Worm (Caenorhabditis elegans): Measurements from ENCODE around the gene kup-1.

Gene kup-1

ce11 chrV:12070419-12070818 lies 29.7 kb upstream of the kup-1 start, which contains the start of gene kmo-1:
Gene kmo-1 (minus strand): TSS chrV:12070519.
- TF ChIP-seq nhr-41 (GFP tag; IDR thresholded peaks at IDR 0.05) (no peak), egl-43 (GFP tag; IDR thresholded peaks at IDR 0.05) (no peak), ceh-20 (GFP tag; IDR thresholded peaks at IDR 0.05) (no peak), nhr-11 (tag; optimal IDR thresholded peaks at IDR 0.05) (no peak), lin-29 (GFP tag; IDR thresholded peaks at IDR 0.05) (no peak), ceh-82 (tag; optimal IDR thresholded peaks at IDR 0.05) (no peak), ctbp-1 (GFP tag; IDR thresholded peaks at IDR 0.05) (no peak), R02D3.7 (tag; optimal IDR thresholded peaks at IDR 0.05) (no peak), ztf-7 (tag; optimal IDR thresholded peaks at IDR 0.05) (no peak), T20F7.1 (GFP tag; optimal IDR thresholded peaks at IDR 0.05) (no peak), tra-1 (GFP tag; IDR thresholded peaks at IDR 0.05) (no peak), daf-12 (tag; optimal IDR thresholded peaks at IDR 0.05) (no peak), cey-2 (tag; optimal IDR thresholded peaks at IDR 0.05; ENCODE audit: borderline replicate concordance, insufficient read depth) (no peak)

ce11 chrV:12068437-12068836 lies 27.8 kb upstream of the kup-1 start, which contains the start of gene kmo-2:
Gene kmo-2 (minus strand): TSS chrV:12068537.
- TF ChIP-seq spr-3 (GFP tag; optimal IDR thresholded peaks at IDR 0.05) (no peak), saeg-2 (GFP tag; IDR thresholded peaks at IDR 0.05) (no peak), unc-39 (tag; optimal IDR thresholded peaks at IDR 0.05) (no peak), dmd-9 (GFP tag; IDR thresholded peaks at IDR 0.05) (no peak), tra-1 (GFP tag; IDR thresholded peaks at IDR 0.05) (no peak), nhr-10 (tag; optimal IDR thresholded peaks at IDR 0.05) (no peak), daf-16 (GFP tag; optimal IDR thresholded peaks at IDR 0.05) (no peak), daf-16 (tag; optimal IDR thresholded peaks at IDR 0.05) (no peak)

DNA sequence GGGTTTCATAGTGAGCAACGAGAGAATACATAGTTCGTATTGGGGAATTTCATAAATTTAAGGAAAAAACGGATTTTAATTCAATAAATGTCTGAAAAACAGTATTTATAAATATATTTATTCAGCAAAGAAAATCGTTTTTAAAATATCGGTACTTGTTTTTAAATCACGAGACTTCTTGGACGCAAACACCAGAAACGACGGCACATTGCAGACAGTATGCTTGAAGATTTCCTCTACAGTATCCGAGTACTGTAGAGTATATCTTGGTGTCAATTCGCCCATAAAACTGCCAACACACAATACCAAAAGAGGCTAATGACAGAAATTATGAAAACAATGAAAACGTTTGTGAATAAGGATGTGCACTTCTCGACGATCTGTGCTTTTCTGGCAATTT lies 25.2 kb upstream of the kup-1 start:
- TF ChIP-seq lsy-2 (tag; optimal IDR thresholded peaks at IDR 0.05) (peak in 1 of 2 experiments; percentile 32), snpc-1.2 (GFP tag; IDR thresholded peaks at IDR 0.05) (no peak), hlh-30 (tag; optimal IDR thresholded peaks at IDR 0.05; ENCODE audit: insufficient read depth) (peak; percentile 85), mes-2 (tag; optimal IDR thresholded peaks at IDR 0.05; ENCODE audit: poor library complexity, severe bottlenecking) (no peak), daf-8 (GFP tag; IDR thresholded peaks at IDR 0.05) (no peak), hlh-11 (tag; optimal IDR thresholded peaks at IDR 0.05) (no peak), unc-39 (tag; optimal IDR thresholded peaks at IDR 0.05) (no peak), aha-1 (tag) (peak; percentile 58)

- no peak for TF ChIP-seq spr-3 (GFP tag; optimal IDR thresholded peaks at IDR 0.05)
- TF ChIP-seq hmg-1.1 (GFP tag; IDR thresholded peaks at IDR 0.05) = 0 out of 2 replicates have a peak, but pooled peaks have one; percentile 15
- TF ChIP-seq mxl-3 (GFP tag; optimal IDR thresholded peaks at IDR 0.05) = peak; percentile 26
- TF ChIP-seq aly-2 (tag; optimal IDR thresholded peaks at IDR 0.05) = no peak
- no peak for TF ChIP-seq ctbp-1 (GFP tag; IDR thresholded peaks at IDR 0.05)
- no peak for TF ChIP-seq pqm-1 (tag; optimal IDR thresholded peaks at IDR 0.05)
- no peak for TF ChIP-seq duxl-1 (tag; optimal IDR thresholded peaks at IDR 0.05; ENCODE audit: poor library complexity)
- no peak for TF ChIP-seq lin-1 (GFP tag; IDR thresholded peaks at IDR 0.05)
- TF ChIP-seq cey-2 (tag; optimal IDR thresholded peaks at IDR 0.05; ENCODE audit: borderline replicate concordance, insufficient read depth) = no peak
- TF ChIP-seq dmd-8 (GFP tag; IDR thresholded peaks at IDR 0.05) = no peak
- no peak for TF ChIP-seq lin-29 (GFP tag; IDR thresholded peaks at IDR 0.05)
- TF ChIP-seq arid-1 (GFP tag; conservative IDR thresholded peaks at IDR 0.05) = 0 out of 2 replicates have a peak, but pooled peaks have one; percentile 11
- TF ChIP-seq egl-43 (GFP tag; IDR thresholded peaks at IDR 0.05) = no peak
- no peak for TF ChIP-seq nhr-237 (tag; optimal IDR thresholded peaks at IDR 0.05)
- TF ChIP-seq unc-130 (GFP tag; optimal IDR thresholded peaks at IDR 0.05) = no peak
- TF ChIP-seq ZK337.2 (GFP tag; IDR thresholded peaks at IDR 0.05) = no peak
- no peak for TF ChIP-seq T20F7.1 (GFP tag; optimal IDR thresholded peaks at IDR 0.05)
- no peak for TF ChIP-seq mdt-29 (GFP tag; IDR thresholded peaks at IDR 0.05)
- no peak for TF ChIP-seq mxl-2 (GFP tag; conservative IDR thresholded peaks at IDR 0.05)
- TF ChIP-seq Y75B8A.6 (GFP tag; IDR thresholded peaks at IDR 0.05) = no peak
- TF ChIP-seq lin-38 (GFP tag; IDR thresholded peaks at IDR 0.05) = no peak
- TF ChIP-seq attf-4 (tag; optimal IDR thresholded peaks at IDR 0.05) = no peak
- TF ChIP-seq tra-1 (GFP tag; IDR thresholded peaks at IDR 0.05) = no peak
- TF ChIP-seq saeg-2 (GFP tag; IDR thresholded peaks at IDR 0.05) = no peak
- TF ChIP-seq ceh-32 (tag; optimal IDR thresholded peaks at IDR 0.05; ENCODE audit: poor library complexity) = no peak
- peak; percentile 22 for TF ChIP-seq mes-2 (tag; optimal IDR thresholded peaks at IDR 0.05; ENCODE audit: poor library complexity, severe bottlenecking)
- peak; percentile 28 for TF ChIP-seq hlh-11 (tag; optimal IDR thresholded peaks at IDR 0.05)
- no peak for TF ChIP-seq F44E2.7 (GFP tag; IDR thresholded peaks at IDR 0.05)
- no peak for TF ChIP-seq ztf-7 (tag; optimal IDR thresholded peaks at IDR 0.05)
Measured at ce11 chrV:12065369-12065768, 24.7 kb upstream of the kup-1 start, which contains the start of gene pqn-53. Gene pqn-53 (minus strand): TSS chrV:12065391.
